Fruit fly (Drosophila melanogaster): ENCODE measurements around the gene Src64B.

Src64B gene

DNA sequence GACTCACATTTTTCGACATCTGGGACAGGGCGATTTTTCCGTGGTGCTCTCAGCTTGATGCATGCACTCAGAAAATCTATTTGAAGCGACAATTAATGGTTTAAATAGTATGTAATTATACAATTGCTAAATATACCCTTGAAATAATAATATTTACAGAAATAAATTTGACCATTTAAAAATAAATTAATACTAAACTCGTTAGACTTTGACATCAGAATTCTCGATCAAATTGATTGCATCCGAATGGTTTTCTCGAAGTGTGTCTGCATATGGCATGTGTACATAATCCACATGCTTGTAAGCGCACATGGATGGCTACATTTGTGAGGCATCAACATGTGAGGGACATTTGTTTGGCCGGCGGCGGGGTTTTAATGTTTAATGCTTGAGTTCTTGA is 79.3 kb downstream of the Src64B start (continued):
- peak; percentile 75 for TF ChIP-seq CG16779 (tag; optimal IDR thresholded peaks at IDR 0.05)
- TF ChIP-seq Gug (GFP tag; IDR thresholded peaks at IDR 0.05) = peak; percentile 81
- TF ChIP-seq lz (GFP tag; optimal IDR thresholded peaks at IDR 0.05) = peak; percentile 75
- TF ChIP-seq Sox102F (GFP tag; optimal IDR thresholded peaks at IDR 0.05) = peak; percentile 81
- TF ChIP-seq achi (GFP tag; optimal IDR thresholded peaks at IDR 0.05) = peak; percentile 87
- peak; percentile 19 for TF ChIP-seq CG11902 (GFP tag; optimal IDR thresholded peaks at IDR 0.05)
- peak; percentile 89 for TF ChIP-seq CG3919 (GFP tag; optimal IDR thresholded peaks at IDR 0.05)
- peak; percentile 92 for TF ChIP-seq CG32006 (GFP tag; optimal IDR thresholded peaks at IDR 0.05)
- peak; percentile 58 for TF ChIP-seq Hr39 (GFP tag; optimal IDR thresholded peaks at IDR 0.05)
- peak; percentile 91 for TF ChIP-seq CG15336 (GFP tag; IDR thresholded peaks at IDR 0.05)
- TF ChIP-seq CG1621 (tag; optimal IDR thresholded peaks at IDR 0.05) = peak; percentile 84
- peak; percentile 80 for TF ChIP-seq CG8319 (GFP tag; optimal IDR thresholded peaks at IDR 0.05)
- TF ChIP-seq Hr4 (GFP tag; optimal IDR thresholded peaks at IDR 0.05) = peak; percentile 88
- peak; percentile 39 for TF ChIP-seq fkh (GFP tag; optimal IDR thresholded peaks at IDR 0.05)
- TF ChIP-seq Hr38 (GFP tag; optimal IDR thresholded peaks at IDR 0.05) = no peak
- TF ChIP-seq pdm3 (GFP tag; optimal IDR thresholded peaks at IDR 0.05) = peak; percentile 85
- TF ChIP-seq CG6792 (GFP tag; optimal IDR thresholded peaks at IDR 0.05) = peak; percentile 86
- peak; percentile 40 for TF ChIP-seq Blimp-1 (GFP tag; optimal IDR thresholded peaks at IDR 0.05)
- TF ChIP-seq vri (GFP tag; optimal IDR thresholded peaks at IDR 0.05) = peak; percentile 65
- TF ChIP-seq CG10669 (GFP tag; optimal IDR thresholded peaks at IDR 0.05) = peak; percentile 83
- peak; percentile 77 for TF ChIP-seq CG7368 (GFP tag; optimal IDR thresholded peaks at IDR 0.05)
- TF ChIP-seq dac (GFP tag; optimal IDR thresholded peaks at IDR 0.05) = peak; percentile 58
- TF ChIP-seq CG4318 (GFP tag; optimal IDR thresholded peaks at IDR 0.05) = peak; percentile 64
- TF ChIP-seq CG9139 (GFP tag; optimal IDR thresholded peaks at IDR 0.05) = peak; percentile 68
- peak; percentile 90 for TF ChIP-seq net (GFP tag; optimal IDR thresholded peaks at IDR 0.05)
- TF ChIP-seq fd59A (GFP tag; optimal IDR thresholded peaks at IDR 0.05) = peak; percentile 79
- TF ChIP-seq Eip93F (GFP tag; optimal IDR thresholded peaks at IDR 0.05) = peak; percentile 36
- peak; percentile 73 for TF ChIP-seq CG11762 (GFP tag; optimal IDR thresholded peaks at IDR 0.05; ENCODE audit: insufficient read depth)
- peak; percentile 91 for TF ChIP-seq Ets96B (tag; optimal IDR thresholded peaks at IDR 0.05)
- peak; percentile 32 for TF ChIP-seq Ets21C (GFP tag; optimal IDR thresholded peaks at IDR 0.05)
- TF ChIP-seq Sox14 (GFP tag; optimal IDR thresholded peaks at IDR 0.05) = peak; percentile 78
- TF ChIP-seq CG6854 (GFP tag; optimal IDR thresholded peaks at IDR 0.05) = no peak
- TF ChIP-seq CG10631 (GFP tag; optimal IDR thresholded peaks at IDR 0.05) = peak; percentile 91
- peak; percentile 88 for TF ChIP-seq Lpt (GFP tag; optimal IDR thresholded peaks at IDR 0.05)
- peak; percentile 90 for TF ChIP-seq dsx (GFP tag; optimal IDR thresholded peaks at IDR 0.05; ENCODE audit: poor library complexity, severe bottlenecking)

DNA sequence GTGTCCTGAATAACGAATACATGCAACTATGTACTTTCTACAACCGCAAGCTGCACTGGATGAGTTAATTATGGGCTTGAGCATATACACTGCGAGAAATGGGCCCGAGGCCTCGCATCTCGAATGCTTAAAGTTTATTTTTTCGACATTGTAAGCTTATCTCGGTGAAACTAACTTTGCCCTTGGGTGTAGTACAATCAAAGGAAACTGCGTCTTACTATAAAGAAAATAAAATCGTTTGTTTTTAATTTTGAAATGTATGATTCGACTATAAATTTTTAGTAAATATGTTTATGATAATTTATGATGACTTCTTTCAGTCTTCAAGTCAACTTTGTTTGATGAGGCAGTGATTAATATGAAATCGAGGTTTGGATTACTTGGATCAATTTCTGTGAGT is 80.3 kb downstream of the Src64B start:
- TF ChIP-seq Eip75B (GFP tag; optimal IDR thresholded peaks at IDR 0.05) (peak; percentile 70), Sox102F (GFP tag; optimal IDR thresholded peaks at IDR 0.05) (peak; percentile 56), CG6792 (GFP tag; optimal IDR thresholded peaks at IDR 0.05) (peak; percentile 65), Ets21C (GFP tag; optimal IDR thresholded peaks at IDR 0.05) (no peak), CG31627 (GFP tag; optimal IDR thresholded peaks at IDR 0.05) (peak; percentile 54), CG11762 (GFP tag; optimal IDR thresholded peaks at IDR 0.05; ENCODE audit: insufficient read depth) (peak; percentile 43), CG16779 (tag; optimal IDR thresholded peaks at IDR 0.05) (no peak), spab (GFP tag; optimal IDR thresholded peaks at IDR 0.05) (peak; percentile 40), salr (GFP tag; optimal IDR thresholded peaks at IDR 0.05) (peak in 1 of 2 experiments; percentile 68), Met (GFP tag; optimal IDR thresholded peaks at IDR 0.05) (peak; percentile 62), ss (GFP tag; optimal IDR thresholded peaks at IDR 0.05) (peak in 1 of 2 experiments; percentile 56), Gug (GFP tag; IDR thresholded peaks at IDR 0.05) (no peak), fd85E (GFP tag; optimal IDR thresholded peaks at IDR 0.05) (no peak), eg (GFP tag; IDR thresholded peaks at IDR 0.05) (no peak; the same call in 1 of the 3 replicates), Lpt (GFP tag; optimal IDR thresholded peaks at IDR 0.05) (peak; percentile 39), cyc (GFP tag; optimal IDR thresholded peaks at IDR 0.05) (peak; percentile 57), CG32006 (GFP tag; optimal IDR thresholded peaks at IDR 0.05) (peak; percentile 77), CG3032 (tag; optimal IDR thresholded peaks at IDR 0.05) (peak; percentile 55), CG8319 (GFP tag; optimal IDR thresholded peaks at IDR 0.05) (peak; percentile 43), CG6808 (GFP tag; optimal IDR thresholded peaks at IDR 0.05) (peak; percentile 52), dac (GFP tag; optimal IDR thresholded peaks at IDR 0.05) (peak; percentile 46), CG8632 (GFP tag; optimal IDR thresholded peaks at IDR 0.05) (peak; percentile 57), achi (GFP tag; optimal IDR thresholded peaks at IDR 0.05) (peak; percentile 61), Sox15 (GFP tag; optimal IDR thresholded peaks at IDR 0.05) (peak; percentile 39), Smox (GFP tag; optimal IDR thresholded peaks at IDR 0.05) (peak; percentile 45), OdsH (GFP tag; optimal IDR thresholded peaks at IDR 0.05) (peak; percentile 69)

Measured in whole organism, prepupa.